Worm (Caenorhabditis elegans): Measurements from ENCODE around the gene phat-5.

ce11 chrV:4131471-4131939, 9.2 kb upstream of the phat-5 start, which contains the start of gene nhr-57:
- no peak for TF ChIP-seq lin-11 (tag; optimal IDR thresholded peaks at IDR 0.05)
- TF ChIP-seq dmd-4 (tag; optimal IDR thresholded peaks at IDR 0.05; ENCODE audit: borderline replicate concordance) = no peak

Measured in whole organism, late embryonic.